Fruit fly (Drosophila melanogaster) whole organism, embryonic: ENCODE results near the gene CG4313.

Experiments used
- Aef1 ChIP-seq: fragments of 200-800 bp; sonication (Bioruptor generic); IDR thresholded peaks from 3 replicates; pipeline ENCODE4 v1.3.6; 2022; ENCODE audit warnings: missing biosample characterization, missing genetic modification characterization
- Atf3 ChIP-seq: fragments of 200-800 bp; sonication (Bioruptor generic); optimal IDR thresholded peaks from 3 replicates; lab custom pipeline; 2016; ENCODE audit warnings: missing biosample characterization, missing genetic modification characterization
- CG10543 ChIP-seq: fragments of 200-800 bp; sonication (Bioruptor generic); optimal IDR thresholded peaks from 3 replicates; lab custom pipeline; 2017; ENCODE audit warnings: missing biosample characterization, mild to moderate bottlenecking, missing genetic modification characterization, moderate library complexity
- CG10565 ChIP-seq: fragments of 200-800 bp; sonication (Bioruptor generic); optimal IDR thresholded peaks from 3 replicates; lab custom pipeline; 2016; ENCODE audit warnings: missing biosample characterization, mild to moderate bottlenecking, missing genetic modification characterization
- CG11085 ChIP-seq: fragments of 200-800 bp; sonication (Bioruptor generic); IDR thresholded peaks from 2 replicates; pipeline ENCODE4 v1.3.6; 2022; ENCODE audit warnings: missing biosample characterization, missing genetic modification characterization
- CG12219 ChIP-seq: fragments of 200-800 bp; sonication (Bioruptor generic); optimal IDR thresholded peaks from 3 replicates; lab custom pipeline; 2018; ENCODE audit warnings: missing biosample characterization, mild to moderate bottlenecking, missing genetic modification characterization
- CG12769 ChIP-seq: fragments of 200-800 bp; sonication (Bioruptor generic); optimal IDR thresholded peaks from 2 replicates; lab custom pipeline; 2019; ENCODE audit warnings: missing biosample characterization, mild to moderate bottlenecking, missing genetic modification characterization, moderate library complexity
- CG1603 ChIP-seq: fragments of 200-800 bp; sonication (Bioruptor generic); optimal IDR thresholded peaks from 2 replicates; lab custom pipeline; 2019; ENCODE audit warnings: missing biosample characterization, mild to moderate bottlenecking, missing genetic modification characterization, moderate library complexity
- CG1647 ChIP-seq: fragments of 200-800 bp; sonication (Bioruptor generic); optimal IDR thresholded peaks from 3 replicates; lab custom pipeline; 2016; ENCODE audit warnings: missing biosample characterization, missing genetic modification characterization
- CG17912 ChIP-seq: fragments of 200-800 bp; sonication (Bioruptor generic); optimal IDR thresholded peaks from 2 replicates; lab custom pipeline; 2018; ENCODE audit warnings: missing biosample characterization, mild to moderate bottlenecking, missing genetic modification characterization
- CG2120 ChIP-seq: fragments of 200-800 bp; sonication (Bioruptor generic); optimal IDR thresholded peaks from 3 replicates; lab custom pipeline; 2016; ENCODE audit warnings: missing biosample characterization, missing genetic modification characterization
- CG31224 ChIP-seq: fragments of 200-800 bp; sonication (Bioruptor generic); IDR thresholded peaks from 2 replicates; pipeline ENCODE4 v1.3.6; 2022; ENCODE audit warnings: missing biosample characterization, missing genetic modification characterization
- CG33213 ChIP-seq: fragments of 200-800 bp; sonication (Bioruptor generic); optimal IDR thresholded peaks from 3 replicates; lab custom pipeline; 2016; ENCODE audit warnings: missing biosample characterization, missing genetic modification characterization
- CG4707 ChIP-seq: fragments of 200-800 bp; sonication (Bioruptor generic); optimal IDR thresholded peaks from 2 replicates; lab custom pipeline; 2018; ENCODE audit warnings: missing biosample characterization, mild to moderate bottlenecking, missing genetic modification characterization, moderate library complexity
- CG7786 ChIP-seq: fragments of 200-800 bp; sonication (Bioruptor generic); optimal IDR thresholded peaks from 2 replicates; lab custom pipeline; 2016; ENCODE audit warnings: missing biosample characterization, missing genetic modification characterization
- CG7963 ChIP-seq: fragments of 200-800 bp; sonication (Bioruptor generic); IDR thresholded peaks from 3 replicates; pipeline ENCODE4 v1.3.6; 2022; ENCODE audit warnings: missing biosample characterization, missing genetic modification characterization; ENCODE audit not compliant: partially characterized antibody
- CG9437 ChIP-seq: fragments of 200-800 bp; sonication (Bioruptor generic); optimal IDR thresholded peaks from 2 replicates; lab custom pipeline; 2018; ENCODE audit warnings: missing biosample characterization, mild to moderate bottlenecking, missing genetic modification characterization
- CG9609 ChIP-seq: fragments of 200-800 bp; sonication (Bioruptor generic); optimal IDR thresholded peaks from 3 replicates; lab custom pipeline; 2016; ENCODE audit warnings: missing biosample characterization, missing genetic modification characterization
- CG9876 ChIP-seq: fragments of 200-800 bp; sonication (Bioruptor generic); optimal IDR thresholded peaks from 2 replicates; lab custom pipeline; 2016; ENCODE audit warnings: missing biosample characterization, missing genetic modification characterization
- D19B ChIP-seq: fragments of 200-800 bp; sonication (Bioruptor generic); optimal IDR thresholded peaks from 2 replicates; lab custom pipeline; 2017; ENCODE audit warnings: missing biosample characterization, mild to moderate bottlenecking, missing genetic modification characterization
- Dbx ChIP-seq: fragments of 200-800 bp; sonication (Bioruptor generic); IDR thresholded peaks from 3 replicates; pipeline ENCODE4 v1.3.6; 2022; ENCODE audit warnings: missing biosample characterization, missing genetic modification characterization
- Doc3 ChIP-seq: fragments of 200-800 bp; sonication (Bioruptor generic); IDR thresholded peaks from 3 replicates; pipeline ENCODE4 v1.3.6; 2022; ENCODE audit warnings: missing biosample characterization, missing genetic modification characterization; ENCODE audit not compliant: partially characterized antibody
- Eip74EF ChIP-seq, 2 experiments: fragments of 200-800 bp in 1 of 2; fragments of >200 bp in 1 of 2; sonication (Bioruptor generic) in 1 of 2; optimal IDR thresholded peaks; 2 replicates each; lab custom pipeline; 2017 to 2019; ENCODE audit warnings: missing biosample characterization in 2 of 2, missing genetic modification characterization in 2 of 2, mild to moderate bottlenecking in 1 of 2, moderate library complexity in 1 of 2
- Gug ChIP-seq: fragments of 200-800 bp; sonication (Bioruptor generic); IDR thresholded peaks from 4 replicates; pipeline ENCODE4 v1.3.6; 2022; ENCODE audit warnings: missing biosample characterization, missing genetic modification characterization
- H15 ChIP-seq: fragments of 200-800 bp; sonication (Bioruptor generic); IDR thresholded peaks from 3 replicates; pipeline ENCODE4 v1.3.6; 2022; ENCODE audit warnings: missing biosample characterization, missing genetic modification characterization
- Hr3 ChIP-seq: fragments of 200-800 bp; sonication (Bioruptor generic); optimal IDR thresholded peaks from 3 replicates; lab custom pipeline; 2016; ENCODE audit warnings: missing biosample characterization, missing genetic modification characterization
- Hr51 ChIP-seq, 2 experiments: fragments of 200-800 bp; sonication (Bioruptor generic); optimal IDR thresholded peaks; 2 replicates in 1 of 2; 3 replicates in 1 of 2; lab custom pipeline; 2016 to 2018; ENCODE audit warnings: missing biosample characterization in 2 of 2, missing genetic modification characterization in 2 of 2, mild to moderate bottlenecking in 1 of 2, moderate library complexity in 1 of 2
- Lhr ChIP-seq: fragments of 200-800 bp; sonication (Bioruptor generic); optimal IDR thresholded peaks from 3 replicates; lab custom pipeline; 2017; ENCODE audit warnings: mild to moderate bottlenecking, missing biosample characterization, missing genetic modification reagents, missing genetic modification characterization
- NfI ChIP-seq: fragments of 200-800 bp; sonication (Bioruptor generic); optimal IDR thresholded peaks from 3 replicates; lab custom pipeline; 2018; ENCODE audit warnings: missing biosample characterization, mild to moderate bottlenecking, missing genetic modification characterization, moderate library complexity
- Oaz ChIP-seq: fragments of 200-800 bp; sonication (Bioruptor generic); IDR thresholded peaks from 2 replicates; pipeline ENCODE4 v1.3.6; 2022; ENCODE audit warnings: missing biosample characterization, missing genetic modification characterization
- Rx ChIP-seq: fragments of 200-800 bp; sonication (Bioruptor generic); IDR thresholded peaks from 2 replicates; pipeline ENCODE4 v1.3.6; 2022; ENCODE audit warnings: missing biosample characterization, missing genetic modification characterization
- Taf1 ChIP-seq: fragments of 200-800 bp; sonication (Bioruptor generic); IDR thresholded peaks from 2 replicates; pipeline ENCODE4 v1.3.6; 2022; ENCODE audit warnings: missing biosample characterization, missing genetic modification characterization
- ab ChIP-seq: fragments of 200-800 bp; sonication (Bioruptor generic); optimal IDR thresholded peaks from 2 replicates; lab custom pipeline; 2016; ENCODE audit warnings: missing biosample characterization, missing genetic modification characterization
- ap ChIP-seq: fragments of 200-800 bp; sonication (Bioruptor generic); IDR thresholded peaks from 2 replicates; pipeline ENCODE4 v1.3.6; 2022; ENCODE audit warnings: missing biosample characterization, missing genetic modification characterization
- bcd ChIP-seq: fragments of 200-800 bp; sonication (Bioruptor generic); optimal IDR thresholded peaks from 2 replicates; lab custom pipeline; 2017; ENCODE audit warnings: missing biosample characterization, mild to moderate bottlenecking, missing genetic modification characterization
- bowl ChIP-seq: fragments of 200-800 bp; sonication (Bioruptor generic); IDR thresholded peaks from 2 replicates; pipeline ENCODE4 v1.3.6; 2022; ENCODE audit warnings: missing biosample characterization, missing genetic modification characterization
- cas ChIP-seq: fragments of 200-800 bp; sonication (Bioruptor generic); IDR thresholded peaks from 2 replicates; pipeline ENCODE4 v1.3.6; 2022; ENCODE audit warnings: missing biosample characterization, missing genetic modification characterization
- chm ChIP-seq: fragments of 200-800 bp; sonication (Bioruptor generic); IDR thresholded peaks from 2 replicates; pipeline ENCODE4 v1.3.6; 2022; ENCODE audit warnings: missing biosample characterization, missing genetic modification characterization
- dmrt11E ChIP-seq: fragments of 200-800 bp; sonication (Bioruptor generic); optimal IDR thresholded peaks from 3 replicates; lab custom pipeline; 2018; ENCODE audit warnings: missing biosample characterization, mild to moderate bottlenecking, missing genetic modification characterization, moderate library complexity
- dpn ChIP-seq, 2 experiments: fragments of 200-800 bp; sonication (Bioruptor generic); optimal IDR thresholded peaks; 3 replicates each; lab custom pipeline; 2016; ENCODE audit warnings: missing biosample characterization in 2 of 2, missing genetic modification characterization in 2 of 2
- exex ChIP-seq: fragments of 200-800 bp; sonication (Bioruptor generic); optimal IDR thresholded peaks from 4 replicates; lab custom pipeline; 2018; ENCODE audit warnings: missing biosample characterization, mild to moderate bottlenecking, missing genetic modification characterization, moderate library complexity
- h ChIP-seq: fragments of >200 bp; optimal IDR thresholded peaks from 2 replicates; lab custom pipeline; 2017
- ind ChIP-seq: fragments of 200-800 bp; sonication (Bioruptor generic); optimal IDR thresholded peaks from 3 replicates; lab custom pipeline; 2016; ENCODE audit warnings: missing biosample characterization, missing genetic modification characterization
- jumu ChIP-seq: fragments of 200-800 bp; sonication (Bioruptor generic); optimal IDR thresholded peaks from 3 replicates; lab custom pipeline; 2016; ENCODE audit warnings: missing biosample characterization, missing genetic modification characterization
- mam ChIP-seq: fragments of 200-800 bp; sonication (Bioruptor generic); optimal IDR thresholded peaks from 3 replicates; lab custom pipeline; 2016; ENCODE audit warnings: missing biosample characterization, missing genetic modification characterization
- sens ChIP-seq: fragments of 200-800 bp; sonication (Bioruptor generic); peaks from one replicate; lab custom pipeline; 2016; ENCODE audit warnings: missing biosample characterization, missing genetic modification characterization
- sens-2 ChIP-seq: fragments of 200-800 bp; sonication (Bioruptor generic); IDR thresholded peaks from 2 replicates; pipeline ENCODE4 v1.3.6; 2022; ENCODE audit warnings: missing biosample characterization, missing genetic modification characterization
- ssp ChIP-seq: fragments of 200-800 bp; sonication (Bioruptor generic); IDR thresholded peaks from 2 replicates; pipeline ENCODE4 v1.3.6; 2022; ENCODE audit warnings: missing biosample characterization, missing genetic modification characterization
- vfl ChIP-seq: fragments of 200-800 bp; sonication (Bioruptor generic); optimal IDR thresholded peaks from 2 replicates; lab custom pipeline; 2016; ENCODE audit warnings: missing biosample characterization, missing genetic modification characterization
- wdn ChIP-seq: fragments of 200-800 bp; sonication (Bioruptor generic); IDR thresholded peaks from 2 replicates; pipeline ENCODE4 v1.3.6; 2022; ENCODE audit warnings: missing biosample characterization, missing genetic modification characterization
- wek ChIP-seq: fragments of 200-800 bp; sonication (Bioruptor generic); optimal IDR thresholded peaks from 3 replicates; lab custom pipeline; 2018; ENCODE audit warnings: missing biosample characterization, mild to moderate bottlenecking, missing genetic modification characterization, moderate library complexity

Gene CG4313

dm6 chrX:2036800-2037488, 4.7 kb upstream of the CG4313 start (continued):
- no peak for TF ChIP-seq Atf3 (GFP tag; lab: Kevin White, UChicago)
- no peak for TF ChIP-seq Rx (GFP tag; lab: Robert Waterston, UW)
- TF ChIP-seq sens = peak; percentile 90
- no peak for TF ChIP-seq Lhr (GFP tag; lab: Kevin White, UChicago)
- no peak for TF ChIP-seq Oaz
- TF ChIP-seq CG11085 (GFP tag; lab: Robert Waterston, UW) = no peak
- TF ChIP-seq Aef1 (GFP tag; lab: Robert Waterston, UW) = no peak
- TF ChIP-seq h (lab: Kevin White, UChicago) = no peak
- no peak for TF ChIP-seq wdn (GFP tag; lab: Robert Waterston, UW)
- no peak for TF ChIP-seq ab (GFP tag; lab: Kevin White, UChicago)
- peak; percentile 3 for TF ChIP-seq NfI (GFP tag; lab: Kevin White, UChicago)
- TF ChIP-seq cas = no peak
- TF ChIP-seq bcd (GFP tag; lab: Kevin White, UChicago) = peak; percentile 4
- peak; percentile 32 for TF ChIP-seq jumu
- TF ChIP-seq mam (GFP tag; lab: Kevin White, UChicago) = peak; percentile 7
- peak; percentile 36 for TF ChIP-seq CG9437
- no peak for TF ChIP-seq CG9876 (GFP tag; lab: Kevin White, UChicago)
- peak; percentile 44 for TF ChIP-seq CG1603
- TF ChIP-seq CG9609 (GFP tag; lab: Kevin White, UChicago) = no peak
- no peak for TF ChIP-seq dpn (GFP tag; optimal IDR thresholded peaks at IDR 0.05; lab: Kevin White, UChicago)
- TF ChIP-seq ind = peak; percentile 33
- no peak for TF ChIP-seq CG12769 (tag; lab: Kevin White, UChicago)
- TF ChIP-seq CG7786 (GFP tag; lab: Kevin White, UChicago) = no peak
- 0 out of 3 replicates have a peak, but pooled peaks have one; percentile 32 for TF ChIP-seq H15 (GFP tag; lab: Robert Waterston, UW)
- no peak for TF ChIP-seq CG10543 (GFP tag; lab: Kevin White, UChicago)
- 0 out of 2 replicates have a peak, but pooled peaks have one; percentile 14 for TF ChIP-seq chm
- TF ChIP-seq CG1647 = no peak
- no peak for TF ChIP-seq bowl
- no peak for TF ChIP-seq CG7963
- TF ChIP-seq Eip74EF (GFP tag; optimal IDR thresholded peaks at IDR 0.05; lab: Kevin White, UChicago) = no peak
- TF ChIP-seq wek = no peak
- TF ChIP-seq Doc3 (GFP tag; lab: Robert Waterston, UW) = no peak
- TF ChIP-seq vfl (GFP tag; lab: Kevin White, UChicago) = no peak
- TF ChIP-seq CG2120 (GFP tag; lab: Kevin White, UChicago) = peak; percentile 24
- TF ChIP-seq CG17912 = no peak
- peak; percentile 90 for TF ChIP-seq D19B (GFP tag; lab: Kevin White, UChicago)
- TF ChIP-seq Dbx = no peak
- TF ChIP-seq Hr3 = peak; percentile 25
- TF ChIP-seq CG33213 (GFP tag; lab: Kevin White, UChicago) = no peak
- no peak for TF ChIP-seq ap (GFP tag; lab: Robert Waterston, UW)
- TF ChIP-seq Taf1 (GFP tag; lab: Robert Waterston, UW) = no peak
- peak in 1 of 2 experiments; percentile 30 for TF ChIP-seq Hr51 (GFP tag; optimal IDR thresholded peaks at IDR 0.05; lab: Kevin White, UChicago)
- TF ChIP-seq CG12219 = no peak
- TF ChIP-seq CG10565 (GFP tag; lab: Kevin White, UChicago) = no peak
- TF ChIP-seq sens-2 (GFP tag; lab: Robert Waterston, UW) = no peak
- TF ChIP-seq CG4707 (GFP tag; lab: Kevin White, UChicago) = no peak
- TF ChIP-seq Gug (GFP tag; lab: Robert Waterston, UW) = no peak
- TF ChIP-seq dmrt11E (tag; lab: Kevin White, UChicago) = no peak
- 0 out of 2 replicates have a peak, but pooled peaks have one; percentile 4 for TF ChIP-seq CG31224 (GFP tag; lab: Robert Waterston, UW)
- no peak for TF ChIP-seq ssp (GFP tag; lab: Robert Waterston, UW)
- TF ChIP-seq exex (tag; lab: Kevin White, UChicago) = no peak
